Worm (Caenorhabditis elegans) whole organism, dauer: ENCODE results near the gene rpn-7.

Experiments used
- unc-62 ChIP-seq: sonication (generic microtip); optimal IDR thresholded peaks from 2 replicates; lab custom pipeline; 2017; ENCODE audit warnings: missing biosample characterization, missing genetic modification reagents, missing genetic modification characterization

Gene rpn-7

DNA sequence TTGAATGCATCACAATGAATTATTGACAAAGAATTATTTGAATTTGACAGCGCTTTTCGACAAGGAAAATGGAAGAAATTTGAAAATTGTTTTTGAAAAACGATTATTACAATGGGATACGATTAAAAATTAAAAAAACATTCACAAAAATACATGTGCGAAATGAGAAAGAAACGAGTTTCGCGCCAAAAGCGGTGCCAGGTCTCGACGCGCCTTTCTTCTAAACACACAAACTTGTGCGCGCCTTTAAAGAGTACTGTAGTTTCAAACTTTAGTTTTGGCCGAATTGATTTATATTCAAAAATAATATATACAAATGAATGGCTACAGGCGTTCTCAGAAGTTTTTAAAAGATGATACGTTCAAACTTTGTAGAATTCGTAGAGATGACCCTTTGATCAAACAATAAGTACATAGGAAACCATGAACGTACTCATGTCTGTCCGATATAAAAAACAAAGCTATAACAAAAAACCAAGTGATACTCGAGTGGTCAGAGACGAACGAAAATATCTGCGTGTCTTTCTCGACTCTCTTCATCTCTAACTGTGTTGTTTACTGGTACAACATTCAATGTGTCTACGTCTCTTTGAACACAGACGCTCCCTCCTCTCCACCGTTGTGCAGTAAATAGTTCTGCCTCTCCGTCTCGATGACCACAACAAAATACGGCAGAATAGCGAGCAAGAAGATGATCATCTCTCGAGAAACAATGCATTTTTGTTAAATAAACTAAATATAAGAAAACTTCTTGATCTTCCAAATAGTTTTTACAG, 51.6 kb downstream of the rpn-7 start:
- TF ChIP-seq unc-62 (GFP tag; lab: Kevin White, UChicago) = no peak
